Worm (Caenorhabditis elegans) whole organism, young adult: ENCODE data around the gene R07E5.15.

Experiments
- C06A6.2 ChIP-seq: fragments of 200-800 bp; sonication (Bioruptor generic); conservative IDR thresholded peaks from 2 replicates; pipeline ENCODE4 v1.3.6; 2022; ENCODE audit warnings: missing genetic modification characterization, missing compliant biosample characterization
- F49E8.2 ChIP-seq: sonication (generic microtip); optimal IDR thresholded peaks from 3 replicates; lab custom pipeline; 2017; ENCODE audit warnings: missing genetic modification characterization, mild to moderate bottlenecking, missing compliant biosample characterization, antibody characterized with exemption, moderate library complexity; ENCODE audit not compliant: insufficient read depth
- F52B5.7 ChIP-seq: sonication (generic microtip); optimal IDR thresholded peaks from 2 replicates; lab custom pipeline; 2016; ENCODE audit warnings: mild to moderate bottlenecking, missing genetic modification characterization, missing compliant biosample characterization
- attf-5 ChIP-seq: fragments of 200-800 bp; sonication (Bioruptor generic); optimal IDR thresholded peaks from 2 replicates; lab custom pipeline; 2018; ENCODE audit warnings: mild to moderate bottlenecking, missing genetic modification characterization, missing compliant biosample characterization
- cebp-1 ChIP-seq, 2 experiments: fragments of 200-800 bp in 1 of 2; sonication (Bioruptor generic) in 1 of 2; sonication (generic microtip) in 1 of 2; IDR thresholded peaks in 1 of 2; optimal IDR thresholded peaks in 1 of 2; 2 replicates each; pipeline versions ENCODE4 v1.3.6 to Lab custom; 2017 to 2022; ENCODE audit warnings: missing compliant biosample characterization in 2 of 2, missing genetic modification characterization in 2 of 2, mild to moderate bottlenecking in 1 of 2, missing genetic modification reagents in 1 of 2, moderate library complexity in 1 of 2
- lag-1 ChIP-seq: fragments of 200-800 bp; sonication (Bioruptor generic); IDR thresholded peaks from 2 replicates; pipeline ENCODE4 v1.3.6; 2022; ENCODE audit warnings: missing genetic modification reagents, missing genetic modification characterization, missing compliant biosample characterization
- rpc-1 ChIP-seq, 2 experiments: fragments of 150-350 bp in 1 of 2; sonication (generic microtip) in 1 of 2; optimal IDR thresholded peaks; 2 replicates each; lab custom pipeline; 2014 to 2018; ENCODE audit warnings: missing biosample characterization in 1 of 2, missing genetic modification characterization in 1 of 2, missing genetic modification reagents in 1 of 2, missing genotype in 1 of 2
- snpc-4 ChIP-seq, 5 experiments: fragments of 150-350 bp in 1 of 5; sonication (generic microtip) in 4 of 5; optimal IDR thresholded peaks; 2 replicates each; lab custom pipeline; 2014 to 2018; ENCODE audit warnings: missing genetic modification characterization in 5 of 5, missing biosample characterization in 3 of 5, antibody characterized with exemption in 2 of 5, mild to moderate bottlenecking in 2 of 5, missing compliant biosample characterization in 2 of 5, missing genotype in 2 of 5, moderate library complexity in 2 of 5, missing genetic modification reagents in 1 of 5
- unc-62 ChIP-seq: fragments of 150-350 bp; optimal IDR thresholded peaks from 2 replicates; lab custom pipeline; 2014; ENCODE audit warnings: missing biosample characterization, missing genetic modification reagents, missing genetic modification characterization

- TF ChIP-seq cebp-1 (GFP tag; IDR thresholded peaks at IDR 0.05; lab: Robert Waterston, UW) = no peak
- TF ChIP-seq cebp-1 (tag; optimal IDR thresholded peaks at IDR 0.05; lab: Kevin White, UChicago) = no peak
- no peak for TF ChIP-seq F52B5.7 (tag; lab: Kevin White, UChicago)
- TF ChIP-seq C06A6.2 (GFP tag; lab: Robert Waterston, UW) = no peak
- no peak for TF ChIP-seq attf-5
- no peak for TF ChIP-seq lag-1 (GFP tag; lab: Robert Waterston, UW)
- no peak for TF ChIP-seq unc-62
- no peak for TF ChIP-seq F49E8.2 (tag; lab: Kevin White, UChicago)
- TF ChIP-seq snpc-4 (GFP tag; optimal IDR thresholded peaks at IDR 0.05; lab: Kevin White, UChicago) = no peak
- TF ChIP-seq snpc-4 (tag; optimal IDR thresholded peaks at IDR 0.05; lab: Kevin White, UChicago) = no peak
- TF ChIP-seq rpc-1 (optimal IDR thresholded peaks at IDR 0.05; lab: Kevin White, UChicago) = no peak
- no peak for TF ChIP-seq rpc-1 (tag; optimal IDR thresholded peaks at IDR 0.05; lab: Kevin White, UChicago)
Measured at ce11 chrIII:4367649-4368048, 33.6 kb upstream of the R07E5.15 start, which contains the start of gene ckb-2.
